Fruit fly (Drosophila melanogaster): Measurements from ENCODE around the gene Ltn1.

- TF ChIP-seq psq (GFP tag; optimal IDR thresholded peaks at IDR 0.05) (no peak), rgr (GFP tag; optimal IDR thresholded peaks at IDR 0.05) (no peak), Myc (optimal IDR thresholded peaks at IDR 0.05) (no peak), dl (GFP tag; optimal IDR thresholded peaks at IDR 0.05; ENCODE audit: insufficient read depth in 1 of 2, partially characterized antibody in 2 of 2) (no peak), OdsH (GFP tag; optimal IDR thresholded peaks at IDR 0.05) (no peak)
Measured at dm6 chr3L:19495991-19496588, 56.0 kb downstream of the Ltn1 start.

Data from whole organism, wandering third instar larva.